Worm (Caenorhabditis elegans) whole organism, midembryonic: ENCODE measurements around the gene maa-1.
"Not testable (repeated sequence)": the region's sequence is repeated elsewhere in the genome, so short reads cannot be mapped to it uniquely, and the experiment has no call there.

ENCODE experiments used
- T22C8.4 ChIP-seq: fragments of 200-800 bp; sonication (Bioruptor generic); IDR thresholded peaks from 2 replicates; pipeline ENCODE4 v1.3.6; 2022; ENCODE audit warnings: missing genetic modification characterization, missing compliant biosample characterization
- cog-1 ChIP-seq: sonication (generic microtip); optimal IDR thresholded peaks from 2 replicates; lab custom pipeline; 2016; ENCODE audit warnings: missing genetic modification characterization, missing compliant biosample characterization
- flt-1 ChIP-seq: fragments of 200-800 bp; sonication (Bioruptor generic); IDR thresholded peaks from 2 replicates; pipeline ENCODE4 v1.3.6; 2022; ENCODE audit warnings: missing genetic modification characterization, missing compliant biosample characterization
- klf-2 ChIP-seq: fragments of 200-800 bp; sonication (Bioruptor generic); conservative IDR thresholded peaks from 2 replicates; pipeline ENCODE4 v1.3.6; 2022; ENCODE audit warnings: missing genetic modification reagents, missing genetic modification characterization, missing compliant biosample characterization
- med-1 ChIP-seq: sonication (generic microtip); optimal IDR thresholded peaks from 2 replicates; lab custom pipeline; 2017; ENCODE audit warnings: missing genetic modification characterization, mild to moderate bottlenecking, missing compliant biosample characterization, antibody characterized with exemption, missing genetic modification reagents; ENCODE audit not compliant: insufficient read depth
- ref-1 ChIP-seq: fragments of 200-800 bp; sonication (Bioruptor generic); conservative IDR thresholded peaks from 2 replicates; pipeline ENCODE4 v1.3.6; 2022; ENCODE audit warnings: missing genetic modification reagents, missing genetic modification characterization, missing compliant biosample characterization
- tab-1 ChIP-seq: fragments of 200-800 bp; sonication (Bioruptor generic); IDR thresholded peaks from 2 replicates; pipeline ENCODE4 v1.3.6; 2022; ENCODE audit warnings: missing genetic modification characterization, missing compliant biosample characterization
- ztf-23 ChIP-seq: fragments of 200-800 bp; sonication (Bioruptor generic); IDR thresholded peaks from 2 replicates; pipeline ENCODE4 v1.3.6; 2022; ENCODE audit warnings: missing genetic modification reagents, missing genetic modification characterization, missing compliant biosample characterization
- ztf-29 ChIP-seq: fragments of 200-800 bp; sonication (Bioruptor generic); IDR thresholded peaks from 2 replicates; pipeline ENCODE4 v1.3.6; 2022; ENCODE audit warnings: missing genetic modification reagents, missing genetic modification characterization, missing compliant biosample characterization

maa-1 gene

DNA sequence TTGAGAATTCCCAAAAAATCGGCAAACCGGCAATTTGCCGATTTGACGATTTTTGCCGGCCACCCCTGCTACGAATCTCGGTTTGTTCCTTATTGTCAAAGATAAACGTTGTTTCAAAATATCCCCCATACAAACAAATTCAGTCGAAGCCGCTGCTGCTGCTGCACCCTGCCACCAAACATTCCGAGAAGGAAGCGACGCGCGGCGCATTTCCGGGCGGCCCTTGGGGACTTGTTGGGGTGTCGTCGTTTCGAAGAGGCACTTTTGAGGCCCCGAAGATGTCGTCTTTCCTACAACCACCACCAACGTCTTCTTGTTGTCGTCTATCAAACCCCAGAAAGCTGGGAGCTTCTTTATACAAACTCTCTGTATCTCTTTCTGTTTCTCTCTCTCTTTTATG is 27.9 kb downstream of the maa-1 start:
- TF ChIP-seq T22C8.4, result no peak
- TF ChIP-seq flt-1 (GFP tag; lab: Robert Waterston, UW), result no peak
- TF ChIP-seq klf-2 (GFP tag; lab: Robert Waterston, UW), result no peak
- no peak for TF ChIP-seq ztf-23
- TF ChIP-seq ztf-29 (GFP tag; lab: Robert Waterston, UW), result no peak
- no peak for TF ChIP-seq tab-1 (GFP tag; lab: Robert Waterston, UW)
- TF ChIP-seq cog-1 (tag; lab: Kevin White, UChicago), result no peak
- TF ChIP-seq ref-1 (GFP tag; lab: Robert Waterston, UW), result no peak
- TF ChIP-seq med-1, result no peak

DNA sequence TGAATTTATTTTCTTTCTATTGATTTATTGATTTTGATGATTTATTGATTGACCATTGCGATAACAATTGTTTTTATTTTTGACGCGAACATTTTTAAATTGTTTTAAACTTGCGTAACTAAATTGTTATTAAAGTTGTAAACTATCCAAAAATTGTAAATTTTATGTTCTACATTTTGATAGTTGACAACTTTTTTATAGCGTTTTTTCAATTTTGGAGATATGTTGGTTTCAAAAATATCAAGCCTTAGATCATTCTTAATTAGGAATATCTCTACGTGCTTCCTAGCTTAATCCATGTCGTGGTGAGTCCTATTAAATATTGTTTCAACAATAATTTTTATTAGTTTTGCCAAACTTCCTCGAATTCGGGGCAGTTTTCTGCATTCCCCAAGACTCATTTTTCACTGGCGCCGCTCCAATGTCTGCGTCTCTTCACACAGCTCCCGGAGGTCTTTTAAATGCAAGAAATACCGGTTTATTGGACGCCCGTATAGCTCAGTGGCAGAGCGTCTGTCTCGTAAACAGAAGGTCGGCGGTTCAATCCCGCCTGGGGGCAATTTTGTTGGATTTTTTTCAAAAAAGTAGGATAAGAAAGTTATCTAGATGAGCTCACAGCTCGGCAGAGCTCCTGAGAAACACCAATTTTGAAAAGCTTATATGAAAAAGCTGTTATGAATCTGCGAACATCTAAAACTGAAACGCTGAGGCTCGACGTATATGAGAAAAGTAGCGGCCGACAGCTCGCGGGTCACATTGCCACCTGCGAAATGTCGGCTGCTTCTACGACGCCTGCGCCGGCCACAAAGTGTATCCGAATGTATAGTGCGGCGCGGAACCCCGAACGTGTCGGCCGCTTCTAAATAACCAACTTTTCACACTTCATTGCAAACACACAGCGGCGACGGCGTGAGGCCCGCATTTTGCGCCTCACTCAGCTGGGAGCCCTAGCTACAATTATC is 29.8 kb downstream of the maa-1 start, which contains the start of gene C24H11.2:
TSS of gene C24H11.2 (minus strand) at position 51 of the 962 bp plus-strand sequence.
- peak; percentile 69; the same call in 1 of the 2 replicates for TF ChIP-seq tab-1 (GFP tag; lab: Robert Waterston, UW)
- TF ChIP-seq T22C8.4, result peak; percentile 35; the same call in 1 of the 2 replicates
- peak; percentile 4 for TF ChIP-seq cog-1 (tag; lab: Kevin White, UChicago)
- TF ChIP-seq ztf-23, result peak; percentile 71; the same call in 1 of the 2 replicates
- peak; percentile 76 for TF ChIP-seq klf-2 (GFP tag; lab: Robert Waterston, UW)
- TF ChIP-seq flt-1 (GFP tag; lab: Robert Waterston, UW), result peak; percentile 73

DNA sequence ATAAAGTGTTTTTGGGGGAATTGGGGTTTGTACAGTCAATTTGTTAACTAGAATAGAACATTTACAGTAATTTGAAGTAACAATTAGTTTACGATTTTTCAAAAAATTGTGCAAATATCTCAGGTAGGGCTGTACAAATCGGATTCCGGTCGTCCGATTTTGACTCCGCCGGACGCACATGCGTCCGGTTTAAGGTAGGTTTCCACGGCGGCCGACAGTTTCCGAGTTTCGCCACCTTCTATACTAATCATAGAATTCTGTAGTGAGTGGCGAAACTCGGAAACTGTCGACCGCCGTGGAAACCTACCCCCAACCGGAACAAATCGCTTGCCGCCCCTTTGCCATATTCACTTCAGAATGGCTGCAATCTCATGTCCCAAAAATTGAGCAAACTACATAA is 32.8 kb downstream of the maa-1 start:
- TF ChIP-seq T22C8.4 (no peak), ztf-29 (GFP tag; lab: Robert Waterston, UW) (no peak), ztf-23 (no peak), tab-1 (GFP tag; lab: Robert Waterston, UW) (no peak), cog-1 (tag; lab: Kevin White, UChicago) (no peak), med-1 (no peak), flt-1 (GFP tag; lab: Robert Waterston, UW) (no peak), klf-2 (GFP tag; lab: Robert Waterston, UW) (no peak), ref-1 (GFP tag; lab: Robert Waterston, UW) (no peak)

DNA sequence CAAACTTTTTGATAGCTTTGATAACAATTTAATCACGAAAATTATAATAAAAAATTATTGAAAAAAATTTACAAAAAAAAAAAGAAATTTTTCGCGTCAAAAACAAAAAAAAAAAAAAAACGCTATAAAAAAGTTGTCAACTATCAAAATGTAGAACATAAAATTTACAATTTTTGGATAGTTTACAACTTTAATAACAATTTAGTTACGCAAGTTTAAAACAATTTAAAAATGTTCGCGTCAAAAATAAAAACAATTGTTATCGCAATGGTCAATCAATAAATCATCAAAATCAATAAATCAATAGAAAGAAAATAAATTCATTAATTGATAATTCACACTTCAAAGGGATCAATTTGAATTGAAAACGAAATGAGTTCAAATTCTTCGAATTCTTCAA is 35.0 kb downstream of the maa-1 start, which contains the start of gene C24H11.1:
TSS of gene C24H11.1 (plus strand) at position 301 of the 400 bp plus-strand sequence.
- TF ChIP-seq ref-1 (GFP tag; lab: Robert Waterston, UW); cog-1 (tag; lab: Kevin White, UChicago); ztf-23: not testable (repeated sequence)

DNA sequence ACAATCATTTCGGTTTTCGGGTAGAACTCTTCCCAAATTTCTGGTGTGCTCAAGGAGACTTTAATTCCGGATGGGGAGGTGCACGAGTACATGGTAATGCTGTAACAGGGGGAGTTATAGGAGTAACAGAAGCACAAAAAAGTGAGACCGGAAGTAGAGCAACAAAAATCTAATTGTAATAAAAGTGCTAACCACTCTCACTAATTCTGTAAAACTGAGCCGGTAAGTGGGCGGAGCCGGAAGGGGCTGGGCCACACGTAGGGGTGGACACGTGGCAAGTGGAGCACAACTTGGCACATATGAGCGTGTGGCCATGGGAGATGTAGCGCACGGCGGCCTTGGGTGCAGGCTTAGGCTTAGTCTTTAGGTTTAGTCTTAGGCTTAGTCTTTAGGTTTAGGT is 36.4 kb downstream of the maa-1 start, which contains the start of gene tbx-38:
TSS of gene tbx-38 (minus strand) at position 101 of the 400 bp plus-strand sequence.
- TF ChIP-seq T22C8.4, result no peak
- TF ChIP-seq flt-1 (GFP tag; lab: Robert Waterston, UW), result no peak
- TF ChIP-seq ztf-23, result no peak

DNA sequence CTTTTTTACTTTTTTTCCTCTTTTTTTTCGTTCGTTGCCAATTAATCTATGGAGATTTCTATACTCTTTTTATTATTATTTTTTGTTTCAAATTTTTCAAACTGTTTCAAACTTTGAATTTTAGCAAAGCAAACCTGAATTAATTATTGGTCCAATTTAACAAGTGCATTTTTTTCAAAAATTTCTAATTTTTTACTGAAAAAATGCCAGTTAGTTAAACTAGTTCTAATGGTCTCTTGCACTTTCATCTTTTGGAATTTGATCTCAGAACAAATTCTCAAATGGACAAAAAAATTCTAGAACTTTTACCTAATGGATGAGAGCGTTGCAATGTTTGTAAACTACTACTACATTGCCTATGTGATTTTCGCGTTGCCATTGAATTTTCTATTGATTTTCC is 40.5 kb downstream of the maa-1 start, which contains the start of gene srd-74:
TSS of gene srd-74 (plus strand) at position 301 of the 400 bp plus-strand sequence.
- TF ChIP-seq T22C8.4 (no peak), tab-1 (GFP tag; lab: Robert Waterston, UW) (no peak), cog-1 (tag; lab: Kevin White, UChicago) (no peak), flt-1 (GFP tag; lab: Robert Waterston, UW) (no peak), klf-2 (GFP tag; lab: Robert Waterston, UW) (no peak), ref-1 (GFP tag; lab: Robert Waterston, UW) (no peak), ztf-29 (GFP tag; lab: Robert Waterston, UW) (no peak), ztf-23 (no peak), med-1 (no peak)

DNA sequence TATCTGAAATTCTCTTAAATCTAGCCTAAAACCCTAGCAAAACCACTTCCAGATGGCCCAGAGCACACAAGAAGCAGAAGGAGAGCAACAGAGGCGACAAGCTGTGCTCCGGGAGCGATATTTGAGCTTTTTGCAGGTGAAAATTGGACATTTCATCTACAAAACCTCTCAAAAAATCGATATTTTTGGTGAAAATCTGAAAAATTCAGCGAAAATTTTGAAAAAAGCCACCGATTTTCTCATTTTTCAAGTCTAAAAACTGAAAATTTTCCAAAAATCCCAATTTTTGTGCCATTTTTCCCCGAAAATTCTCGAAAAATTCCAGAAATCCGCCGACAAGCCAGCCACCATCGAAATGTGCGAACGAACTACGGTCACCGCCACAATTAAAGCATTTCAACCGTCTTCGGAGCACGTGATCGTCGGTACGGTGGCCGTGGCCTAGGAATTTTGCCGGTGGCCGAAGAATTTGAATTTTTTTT is 42.1 kb downstream of the maa-1 start, which contains the start of gene C24H11.5:
TSS of gene C24H11.5 (plus strand) at position 51 of the 482 bp plus-strand sequence.
- TF ChIP-seq tab-1 (GFP tag; lab: Robert Waterston, UW) (no peak), med-1 (no peak), ref-1 (GFP tag; lab: Robert Waterston, UW) (no peak), ztf-29 (GFP tag; lab: Robert Waterston, UW) (no peak), klf-2 (GFP tag; lab: Robert Waterston, UW) (no peak), ztf-23 (no peak), T22C8.4 (no peak), cog-1 (tag; lab: Kevin White, UChicago) (no peak), flt-1 (GFP tag; lab: Robert Waterston, UW) (no peak)

DNA sequence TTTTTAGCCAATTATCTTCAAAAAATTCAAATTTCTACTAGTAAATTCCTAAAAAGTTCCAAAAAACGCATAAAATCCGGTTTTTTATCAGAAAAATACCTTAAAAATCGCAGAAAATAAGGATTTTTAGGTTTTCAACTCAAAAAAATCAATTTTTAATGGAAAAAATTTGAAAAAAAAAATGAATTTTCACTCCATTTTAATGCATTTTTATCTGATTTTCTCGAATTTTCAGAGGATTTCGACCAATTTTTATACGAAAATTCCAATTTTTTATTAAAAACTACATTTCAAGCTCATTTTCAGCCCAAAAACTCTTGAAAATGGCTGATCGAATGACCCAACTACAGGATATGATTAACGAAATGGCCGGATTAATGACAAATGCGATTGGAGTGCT is 45.0 kb downstream of the maa-1 start, which contains the start of gene mdt-21:
TSS of gene mdt-21 (plus strand) at position 301 of the 400 bp plus-strand sequence.
- no peak for TF ChIP-seq T22C8.4
- TF ChIP-seq ztf-23, result no peak
- no peak for TF ChIP-seq cog-1 (tag; lab: Kevin White, UChicago)
- no peak for TF ChIP-seq flt-1 (GFP tag; lab: Robert Waterston, UW)
- no peak for TF ChIP-seq tab-1 (GFP tag; lab: Robert Waterston, UW)
- TF ChIP-seq ztf-29 (GFP tag; lab: Robert Waterston, UW), result no peak
- TF ChIP-seq ref-1 (GFP tag; lab: Robert Waterston, UW), result no peak
- TF ChIP-seq med-1, result no peak
- TF ChIP-seq klf-2 (GFP tag; lab: Robert Waterston, UW), result no peak

DNA sequence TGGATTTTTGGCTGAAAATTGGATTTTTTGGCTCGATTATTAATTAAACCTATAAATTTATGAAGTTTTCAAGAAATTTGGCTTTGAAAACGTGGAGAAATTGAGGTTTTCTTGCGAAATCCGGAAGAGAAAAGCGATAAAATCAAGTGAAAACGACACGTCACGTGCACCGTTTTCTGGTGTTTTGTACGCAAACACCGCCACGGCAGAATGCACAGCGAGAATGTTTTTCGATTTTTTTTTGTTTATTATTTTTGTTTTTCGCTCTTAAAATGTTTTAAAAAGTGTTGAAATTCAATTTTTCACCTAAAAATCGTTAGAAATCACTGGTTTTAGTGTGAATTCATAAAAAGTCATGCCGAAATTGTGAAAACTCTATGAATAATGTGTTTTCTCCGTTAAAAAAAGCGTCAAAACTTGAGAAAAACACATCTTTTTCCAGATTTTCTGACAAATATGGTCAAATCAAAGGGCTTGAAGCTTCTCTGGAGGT is 47.8 kb downstream of the maa-1 start, which contains the start of gene immp-1:
TSS of gene immp-1 (plus strand) at position 443 of the 493 bp plus-strand sequence.
- TF ChIP-seq ztf-29 (GFP tag; lab: Robert Waterston, UW), result no peak
- TF ChIP-seq ref-1 (GFP tag; lab: Robert Waterston, UW), result no peak
- no peak; the same call in 1 of the 2 replicates for TF ChIP-seq flt-1 (GFP tag; lab: Robert Waterston, UW)
- TF ChIP-seq med-1, result no peak
- no peak for TF ChIP-seq cog-1 (tag; lab: Kevin White, UChicago)
- TF ChIP-seq ztf-23, result no peak
- no peak for TF ChIP-seq klf-2 (GFP tag; lab: Robert Waterston, UW)
- TF ChIP-seq tab-1 (GFP tag; lab: Robert Waterston, UW), result no peak
- TF ChIP-seq T22C8.4, result no peak
